Fruit fly (Drosophila melanogaster) whole organism, embryonic: ENCODE data around the gene amn.
A peak's percentile ranks its signal among the peaks of the same experiment; 100 is the strongest.

ENCODE experiments used
- Antp ChIP-seq: fragments of 200-800 bp; sonication (Bioruptor generic); optimal IDR thresholded peaks from 3 replicates; lab custom pipeline; 2016; ENCODE audit warnings: missing biosample characterization, missing genetic modification characterization
- Atf-2 ChIP-seq: fragments of 200-800 bp; sonication (Bioruptor generic); optimal IDR thresholded peaks from 2 replicates; lab custom pipeline; 2016; ENCODE audit warnings: missing biosample characterization, missing genetic modification characterization
- Atf6 ChIP-seq: fragments of 200-800 bp; sonication (Bioruptor generic); IDR thresholded peaks from 2 replicates; pipeline ENCODE4 v1.3.6; 2022; ENCODE audit warnings: missing biosample characterization, missing genetic modification characterization
- Blimp-1 ChIP-seq: fragments of 200-800 bp; sonication (Bioruptor generic); optimal IDR thresholded peaks from 3 replicates; lab custom pipeline; 2018; ENCODE audit warnings: missing biosample characterization, missing genetic modification characterization, mild to moderate bottlenecking, moderate library complexity, missing genetic modification reagents
- CG11085 ChIP-seq: fragments of 200-800 bp; sonication (Bioruptor generic); IDR thresholded peaks from 2 replicates; pipeline ENCODE4 v1.3.6; 2022; ENCODE audit warnings: missing biosample characterization, missing genetic modification characterization
- CG11093 ChIP-seq: fragments of 200-800 bp; sonication (Bioruptor generic); IDR thresholded peaks from 3 replicates; pipeline ENCODE4 v1.3.6; 2022; ENCODE audit warnings: missing biosample characterization, missing genetic modification characterization
- CG11695 ChIP-seq: fragments of 200-800 bp; sonication (Bioruptor generic); IDR thresholded peaks from 3 replicates; pipeline ENCODE4 v1.3.6; 2022; ENCODE audit warnings: missing biosample characterization, missing genetic modification characterization
- CG13894 ChIP-seq: fragments of 200-800 bp; sonication (Bioruptor generic); optimal IDR thresholded peaks from 3 replicates; lab custom pipeline; 2018; ENCODE audit warnings: missing biosample characterization, mild to moderate bottlenecking, missing genetic modification characterization, moderate library complexity
- CG15269 ChIP-seq: fragments of 200-800 bp; sonication (Bioruptor generic); optimal IDR thresholded peaks from 2 replicates; lab custom pipeline; 2018; ENCODE audit warnings: missing biosample characterization, mild to moderate bottlenecking, missing genetic modification characterization, moderate library complexity
- CG1602 ChIP-seq: fragments of 200-800 bp; sonication (Bioruptor generic); optimal IDR thresholded peaks from 3 replicates; lab custom pipeline; 2016; ENCODE audit warnings: missing biosample characterization, missing genetic modification characterization
- CG1832 ChIP-seq: fragments of 200-800 bp; sonication (Bioruptor generic); optimal IDR thresholded peaks from 2 replicates; lab custom pipeline; 2017; ENCODE audit warnings: missing biosample characterization, mild to moderate bottlenecking, missing genetic modification characterization, inconsistent platforms
- CG30431 ChIP-seq: fragments of 200-800 bp; sonication (Bioruptor generic); optimal IDR thresholded peaks from 2 replicates; lab custom pipeline; 2017; ENCODE audit warnings: missing biosample characterization, missing genetic modification characterization
- CG34376 ChIP-seq: fragments of 200-800 bp; sonication (Bioruptor generic); optimal IDR thresholded peaks from 2 replicates; lab custom pipeline; 2018; ENCODE audit warnings: missing biosample characterization, mild to moderate bottlenecking, missing genetic modification characterization
- CG3726 ChIP-seq: fragments of 200-800 bp; sonication (Bioruptor generic); IDR thresholded peaks from 3 replicates; pipeline ENCODE4, ENCODE4 v1.3.6; 2022; ENCODE audit warnings: missing biosample characterization, missing genetic modification characterization
- CG4404 ChIP-seq: fragments of 200-800 bp; sonication (Bioruptor generic); IDR thresholded peaks from 2 replicates; pipeline ENCODE4 v1.3.6; 2022; ENCODE audit warnings: missing biosample characterization, missing genetic modification characterization
- CG4854 ChIP-seq: fragments of 200-800 bp; sonication (Bioruptor generic); optimal IDR thresholded peaks from 2 replicates; lab custom pipeline; 2016; ENCODE audit warnings: missing biosample characterization, missing genetic modification characterization, inconsistent platforms
- CG6272 ChIP-seq: fragments of 200-800 bp; sonication (Bioruptor generic); IDR thresholded peaks from 2 replicates; pipeline ENCODE4 v1.3.6; 2022; ENCODE audit warnings: missing biosample characterization, missing genetic modification characterization
- CG6654 ChIP-seq: fragments of 200-800 bp; sonication (Bioruptor generic); optimal IDR thresholded peaks from 2 replicates; lab custom pipeline; 2017; ENCODE audit warnings: missing biosample characterization, mild to moderate bottlenecking, missing genetic modification characterization
- CG7357 ChIP-seq: fragments of 200-800 bp; sonication (Bioruptor generic); IDR thresholded peaks from 3 replicates; pipeline ENCODE4 v1.3.6; 2022; ENCODE audit warnings: missing biosample characterization, missing genetic modification characterization
- CG7556 ChIP-seq: fragments of 200-800 bp; sonication (Bioruptor generic); optimal IDR thresholded peaks from 2 replicates; lab custom pipeline; 2017; ENCODE audit warnings: missing biosample characterization, mild to moderate bottlenecking, missing genetic modification characterization
- CG8089 ChIP-seq: fragments of 200-800 bp; sonication (Bioruptor generic); optimal IDR thresholded peaks from 3 replicates; lab custom pipeline; 2016; ENCODE audit warnings: missing biosample characterization, missing genetic modification characterization
- CG9609 ChIP-seq: fragments of 200-800 bp; sonication (Bioruptor generic); optimal IDR thresholded peaks from 3 replicates; lab custom pipeline; 2016; ENCODE audit warnings: missing biosample characterization, missing genetic modification characterization
- Fer3 ChIP-seq: fragments of 200-800 bp; sonication (Bioruptor generic); optimal IDR thresholded peaks from 2 replicates; lab custom pipeline; 2018; ENCODE audit warnings: missing biosample characterization, mild to moderate bottlenecking, missing genetic modification characterization, moderate library complexity
- Gsc ChIP-seq: fragments of 200-800 bp; sonication (Bioruptor generic); IDR thresholded peaks from 2 replicates; pipeline ENCODE4 v1.3.6; 2022; ENCODE audit warnings: missing biosample characterization, missing genetic modification characterization
- Lhr ChIP-seq: fragments of 200-800 bp; sonication (Bioruptor generic); optimal IDR thresholded peaks from 3 replicates; lab custom pipeline; 2017; ENCODE audit warnings: mild to moderate bottlenecking, missing biosample characterization, missing genetic modification reagents, missing genetic modification characterization
- Neu2 ChIP-seq: fragments of 200-800 bp; sonication (Bioruptor generic); optimal IDR thresholded peaks from 3 replicates; lab custom pipeline; 2016; ENCODE audit warnings: missing biosample characterization, missing genetic modification characterization, borderline replicate concordance
- TFAM ChIP-seq: fragments of 200-800 bp; sonication (Bioruptor generic); optimal IDR thresholded peaks from 2 replicates; lab custom pipeline; 2017; ENCODE audit warnings: missing biosample characterization, missing genetic modification characterization, inconsistent platforms
- amos ChIP-seq: fragments of 200-800 bp; sonication (Bioruptor generic); IDR thresholded peaks from 2 replicates; pipeline ENCODE4 v1.3.6; 2022; ENCODE audit warnings: missing biosample characterization, missing genetic modification characterization; ENCODE audit not compliant: partially characterized antibody
- aop ChIP-seq: fragments of 200-800 bp; sonication (Bioruptor generic); IDR thresholded peaks from 2 replicates; pipeline ENCODE4 v1.3.6; 2022; ENCODE audit warnings: missing biosample characterization, missing genetic modification characterization
- bcd ChIP-seq: fragments of 200-800 bp; sonication (Bioruptor generic); optimal IDR thresholded peaks from 2 replicates; lab custom pipeline; 2017; ENCODE audit warnings: missing biosample characterization, mild to moderate bottlenecking, missing genetic modification characterization
- bsh ChIP-seq, 2 experiments: fragments of 200-800 bp; sonication (Bioruptor generic); optimal IDR thresholded peaks; 2 replicates each; lab custom pipeline; 2017 to 2018; ENCODE audit warnings: mild to moderate bottlenecking in 2 of 2, missing biosample characterization in 2 of 2, missing genetic modification characterization in 2 of 2, moderate library complexity in 1 of 2
- cad ChIP-seq: fragments of >200 bp; optimal IDR thresholded peaks from 2 replicates; lab custom pipeline; 2017; ENCODE audit warnings: missing biosample characterization, missing genetic modification characterization
- dmrt11E ChIP-seq: fragments of 200-800 bp; sonication (Bioruptor generic); optimal IDR thresholded peaks from 3 replicates; lab custom pipeline; 2018; ENCODE audit warnings: missing biosample characterization, mild to moderate bottlenecking, missing genetic modification characterization, moderate library complexity
- dpn ChIP-seq, 2 experiments: fragments of 200-800 bp; sonication (Bioruptor generic); optimal IDR thresholded peaks; 3 replicates each; lab custom pipeline; 2016; ENCODE audit warnings: missing biosample characterization in 2 of 2, missing genetic modification characterization in 2 of 2
- dysf ChIP-seq: fragments of 200-800 bp; sonication (Bioruptor generic); IDR thresholded peaks from 3 replicates; pipeline ENCODE4 v1.3.6; 2022; ENCODE audit warnings: missing biosample characterization, missing genetic modification characterization
- ftz-f1 ChIP-seq: fragments of 200-800 bp; sonication (Bioruptor generic); optimal IDR thresholded peaks from 2 replicates; lab custom pipeline; 2016; ENCODE audit warnings: missing biosample characterization, missing genetic modification characterization
- ind ChIP-seq: fragments of 200-800 bp; sonication (Bioruptor generic); optimal IDR thresholded peaks from 3 replicates; lab custom pipeline; 2016; ENCODE audit warnings: missing biosample characterization, missing genetic modification characterization
- lab ChIP-seq: fragments of 200-800 bp; sonication (Bioruptor generic); optimal IDR thresholded peaks from 3 replicates; lab custom pipeline; 2017; ENCODE audit warnings: missing biosample characterization, missing genetic modification characterization, mild to moderate bottlenecking, moderate library complexity, missing genetic modification reagents
- lmd ChIP-seq: fragments of 200-800 bp; sonication (Bioruptor generic); IDR thresholded peaks from 2 replicates; pipeline ENCODE4 v1.3.6; 2022; ENCODE audit warnings: missing biosample characterization, missing genetic modification characterization
- nom ChIP-seq: fragments of 200-800 bp; sonication (Bioruptor generic); optimal IDR thresholded peaks from 2 replicates; lab custom pipeline; 2017; ENCODE audit warnings: missing biosample characterization, missing genetic modification characterization, mild to moderate bottlenecking, moderate library complexity, missing genetic modification reagents
- otp ChIP-seq: fragments of 200-800 bp; sonication (Bioruptor generic); IDR thresholded peaks from 3 replicates; pipeline ENCODE4, ENCODE4 v1.3.6; 2022; ENCODE audit warnings: missing biosample characterization, missing genetic modification characterization
- row ChIP-seq: fragments of 200-800 bp; sonication (Bioruptor generic); IDR thresholded peaks from 3 replicates; pipeline ENCODE4 v1.3.6; 2022; ENCODE audit warnings: missing biosample characterization, missing genetic modification characterization
- sd ChIP-seq: fragments of 200-800 bp; sonication (Bioruptor generic); optimal IDR thresholded peaks from 3 replicates; lab custom pipeline; 2018; ENCODE audit warnings: missing biosample characterization, mild to moderate bottlenecking, missing genetic modification characterization, moderate library complexity
- slp2 ChIP-seq: fragments of 200-800 bp; sonication (Bioruptor generic); optimal IDR thresholded peaks from 2 replicates; lab custom pipeline; 2016; ENCODE audit warnings: missing biosample characterization, missing genetic modification characterization
- sob ChIP-seq: fragments of 200-800 bp; sonication (Bioruptor generic); IDR thresholded peaks from 2 replicates; pipeline ENCODE4 v1.3.6; 2022; ENCODE audit warnings: missing biosample characterization, missing genetic modification characterization
- tin ChIP-seq: fragments of 200-800 bp; sonication (Bioruptor generic); optimal IDR thresholded peaks from 3 replicates; lab custom pipeline; 2016; ENCODE audit warnings: missing biosample characterization, missing genetic modification characterization
- tio ChIP-seq: fragments of 200-800 bp; sonication (Bioruptor generic); optimal IDR thresholded peaks from 2 replicates; lab custom pipeline; 2017; ENCODE audit warnings: missing biosample characterization, missing genetic modification characterization, inconsistent platforms
- unc-4 ChIP-seq: fragments of 200-800 bp; sonication (Bioruptor generic); IDR thresholded peaks from 2 replicates; pipeline ENCODE4 v1.3.6; 2022; ENCODE audit warnings: missing biosample characterization, missing genetic modification characterization; ENCODE audit not compliant: partially characterized antibody
- yki ChIP-seq: fragments of >200 bp; optimal IDR thresholded peaks from 3 replicates; lab custom pipeline; 2018
- zfh1 ChIP-seq: fragments of 200-800 bp; sonication (Bioruptor generic); IDR thresholded peaks from 3 replicates; pipeline ENCODE4 v1.3.6; 2022; ENCODE audit warnings: missing biosample characterization, missing genetic modification characterization

Gene amn

DNA sequence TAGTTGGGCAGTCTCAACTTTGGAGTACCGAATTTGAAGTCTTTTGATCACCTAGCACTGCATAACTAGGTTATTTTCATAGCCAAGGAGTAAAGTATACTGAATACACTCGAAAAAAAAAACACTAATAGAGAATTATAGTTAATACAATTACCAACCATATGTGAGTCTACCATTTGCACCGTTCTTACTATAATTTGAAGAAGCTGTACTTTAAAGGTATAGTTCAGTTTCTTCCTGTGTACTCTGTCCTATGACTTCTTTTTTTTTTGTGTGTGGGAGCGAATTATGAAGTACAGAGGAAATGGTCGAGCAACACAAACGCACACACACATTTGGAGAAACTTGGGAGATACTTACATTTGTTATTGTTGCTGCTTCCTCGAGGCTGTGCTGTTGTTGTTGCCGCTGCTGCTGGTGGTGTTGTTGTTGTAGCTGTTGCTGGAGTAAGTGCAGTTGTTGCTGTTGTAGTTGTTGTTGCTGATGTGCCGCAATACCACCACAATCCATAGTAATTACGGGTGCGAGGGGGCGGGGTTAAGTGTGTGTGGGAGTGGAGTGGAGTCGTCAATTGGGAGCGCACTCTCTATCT lies 39.3 kb downstream of the amn start (continued):
- peak; percentile 92 for TF ChIP-seq tin
- TF ChIP-seq CG34376 (GFP tag; lab: Kevin White, UChicago), result no peak
- TF ChIP-seq Neu2 (GFP tag; lab: Kevin White, UChicago), result peak; percentile 54
- peak; percentile 76 for TF ChIP-seq CG7357 (GFP tag; lab: Robert Waterston, UW)
- peak; percentile 92 for TF ChIP-seq Blimp-1 (GFP tag; lab: Kevin White, UChicago)
- TF ChIP-seq zfh1 (GFP tag; lab: Robert Waterston, UW), result peak; percentile 96
- TF ChIP-seq CG1602 (GFP tag; lab: Kevin White, UChicago), result peak; percentile 94
- TF ChIP-seq tio (GFP tag; lab: Kevin White, UChicago), result no peak
- peak; percentile 75 for TF ChIP-seq CG4854
- TF ChIP-seq amos, result no peak
- peak; percentile 68 for TF ChIP-seq Atf6 (GFP tag; lab: Robert Waterston, UW)
- TF ChIP-seq sd (tag; lab: Kevin White, UChicago), result peak; percentile 18
- TF ChIP-seq aop (GFP tag; lab: Robert Waterston, UW), result peak; percentile 62
- peak; percentile 94 for TF ChIP-seq CG30431 (GFP tag; lab: Kevin White, UChicago)
- TF ChIP-seq TFAM (GFP tag; lab: Kevin White, UChicago), result peak; percentile 67
- peak; percentile 93 for TF ChIP-seq Atf-2 (GFP tag; lab: Kevin White, UChicago)
- peak; percentile 72 for TF ChIP-seq CG11093 (GFP tag; lab: Robert Waterston, UW)
- peak; percentile 84 for TF ChIP-seq CG15269 (tag; lab: Kevin White, UChicago)
- peak; percentile 44; the same call in 1 of the 2 replicates for TF ChIP-seq CG11085
- TF ChIP-seq cad (GFP tag; lab: Kevin White, UChicago), result no peak
- TF ChIP-seq CG8089 (GFP tag; lab: Kevin White, UChicago), result peak; percentile 95
- TF ChIP-seq bsh (GFP tag; optimal IDR thresholded peaks at IDR 0.05; lab: Kevin White, UChicago), result peak; percentile 78 to 97
- peak; percentile 79 for TF ChIP-seq Lhr
- peak; percentile 87 for TF ChIP-seq bcd (GFP tag; lab: Kevin White, UChicago)
- TF ChIP-seq dpn (GFP tag; optimal IDR thresholded peaks at IDR 0.05; lab: Kevin White, UChicago), result peak; percentile 89 to 91
- TF ChIP-seq ftz-f1 (GFP tag; lab: Kevin White, UChicago), result no peak
- peak; percentile 87 for TF ChIP-seq Antp (GFP tag; lab: Kevin White, UChicago)
- TF ChIP-seq dmrt11E, result peak; percentile 98
- no peak for TF ChIP-seq CG13894
- peak; percentile 87; the same call in 2 of the 3 replicates for TF ChIP-seq CG3726 (GFP tag; lab: Robert Waterston, UW)
- peak; percentile 78 for TF ChIP-seq CG11695 (GFP tag; lab: Robert Waterston, UW)
- peak; percentile 93 for TF ChIP-seq otp
- TF ChIP-seq CG4404 (GFP tag; lab: Robert Waterston, UW), result peak; percentile 83
- peak; percentile 79 for TF ChIP-seq CG6654 (GFP tag; lab: Kevin White, UChicago)
- peak; percentile 83 for TF ChIP-seq lmd (GFP tag; lab: Robert Waterston, UW)
- TF ChIP-seq ind (GFP tag; lab: Kevin White, UChicago), result peak; percentile 89
- peak; percentile 85 for TF ChIP-seq dysf
- TF ChIP-seq sob (GFP tag; lab: Robert Waterston, UW), result peak; percentile 75
- TF ChIP-seq CG9609 (GFP tag; lab: Kevin White, UChicago), result peak; percentile 90
- peak; percentile 86 for TF ChIP-seq row (GFP tag; lab: Robert Waterston, UW)
- peak; percentile 88 for TF ChIP-seq CG7556
- TF ChIP-seq CG1832 (GFP tag; lab: Kevin White, UChicago), result no peak
- no peak for TF ChIP-seq unc-4
- peak; percentile 79 for TF ChIP-seq Fer3
- no peak for TF ChIP-seq yki (lab: Kevin White, UChicago)
- peak; percentile 81 for TF ChIP-seq Gsc (GFP tag; lab: Robert Waterston, UW)
- peak; percentile 70 for TF ChIP-seq nom (GFP tag; lab: Kevin White, UChicago)
- TF ChIP-seq slp2 (GFP tag; lab: Kevin White, UChicago), result peak; percentile 93
- peak; percentile 47; the same call in 1 of the 2 replicates for TF ChIP-seq CG6272
- peak; percentile 85 for TF ChIP-seq lab
